Fruit fly (Drosophila melanogaster) whole organism, pupa: ENCODE measurements around the gene Ugt35D1.
A peak's percentile ranks its signal among the peaks of the same experiment; 100 is the strongest.

Source experiments
- CG10348 ChIP-seq: fragments of 200-800 bp; sonication (Bioruptor generic); IDR thresholded peaks from 2 replicates; pipeline ENCODE4 v1.3.6; 2022; ENCODE audit warnings: missing biosample characterization, missing genetic modification characterization
- CG12605 ChIP-seq: fragments of 200-800 bp; sonication (Bioruptor generic); IDR thresholded peaks from 2 replicates; pipeline ENCODE4 v1.3.6; 2022; ENCODE audit warnings: missing biosample characterization, missing genetic modification characterization
- CG13204 ChIP-seq: fragments of 200-800 bp; sonication (Bioruptor generic); optimal IDR thresholded peaks from 2 replicates; lab custom pipeline; 2018; ENCODE audit warnings: missing biosample characterization, mild to moderate bottlenecking, missing genetic modification characterization, moderate library complexity
- CG14655 ChIP-seq: fragments of 200-800 bp; sonication (Bioruptor generic); optimal IDR thresholded peaks from 3 replicates; lab custom pipeline; 2017; ENCODE audit warnings: mild to moderate bottlenecking, missing biosample characterization, missing genetic modification reagents, missing genetic modification characterization
- CG15710 ChIP-seq: fragments of 200-800 bp; sonication (Bioruptor generic); optimal IDR thresholded peaks from 2 replicates; lab custom pipeline; 2018; ENCODE audit warnings: missing biosample characterization, mild to moderate bottlenecking, missing genetic modification characterization, moderate library complexity
- CG17806 ChIP-seq: fragments of 200-800 bp; sonication (Bioruptor generic); optimal IDR thresholded peaks from 2 replicates; lab custom pipeline; 2018; ENCODE audit warnings: missing biosample characterization, mild to moderate bottlenecking, missing genetic modification characterization, moderate library complexity
- CG32121 ChIP-seq: fragments of 200-800 bp; sonication (Bioruptor generic); IDR thresholded peaks from 2 replicates; pipeline ENCODE4 v1.3.6; 2022; ENCODE audit warnings: missing biosample characterization, missing genetic modification characterization
- CG34367 ChIP-seq: fragments of 200-800 bp; sonication (Bioruptor generic); optimal IDR thresholded peaks from 2 replicates; lab custom pipeline; 2018; ENCODE audit warnings: missing biosample characterization, mild to moderate bottlenecking, missing genetic modification characterization
- CG4496 ChIP-seq: fragments of 200-800 bp; sonication (Bioruptor generic); IDR thresholded peaks from 3 replicates; pipeline ENCODE4 v1.3.6; 2022; ENCODE audit warnings: missing biosample characterization, missing genetic modification characterization
- CG8159 ChIP-seq: fragments of 200-800 bp; sonication (Bioruptor generic); optimal IDR thresholded peaks from 3 replicates; lab custom pipeline; 2018; ENCODE audit warnings: missing biosample characterization, mild to moderate bottlenecking, missing genetic modification characterization, moderate library complexity
- CG8301 ChIP-seq: fragments of 200-800 bp; sonication (Bioruptor generic); optimal IDR thresholded peaks from 2 replicates; lab custom pipeline; 2018; ENCODE audit warnings: missing biosample characterization, mild to moderate bottlenecking, missing genetic modification characterization
- CG9948 ChIP-seq: fragments of 200-800 bp; sonication (Bioruptor generic); optimal IDR thresholded peaks from 2 replicates; lab custom pipeline; 2018; ENCODE audit warnings: missing biosample characterization, mild to moderate bottlenecking, missing genetic modification characterization, moderate library complexity
- D1 ChIP-seq: fragments of 200-800 bp; sonication (Bioruptor generic); optimal IDR thresholded peaks from 2 replicates; lab custom pipeline; 2018; ENCODE audit warnings: missing biosample characterization, mild to moderate bottlenecking, missing genetic modification characterization, moderate library complexity
- EcR ChIP-seq: fragments of 200-800 bp; sonication (Bioruptor generic); optimal IDR thresholded peaks from 3 replicates; lab custom pipeline; 2019; ENCODE audit warnings: missing biosample characterization, missing genetic modification characterization, mild to moderate bottlenecking, moderate library complexity, missing genetic modification reagents
- Ets98B ChIP-seq: fragments of 200-800 bp; sonication (Bioruptor generic); IDR thresholded peaks from 2 replicates; pipeline ENCODE4 v1.3.6; 2022; ENCODE audit warnings: missing biosample characterization, missing genetic modification characterization
- Pif1A ChIP-seq: fragments of 200-800 bp; sonication (Bioruptor generic); optimal IDR thresholded peaks from 3 replicates; lab custom pipeline; 2016; ENCODE audit warnings: missing biosample characterization, missing genetic modification characterization
- Pif1B ChIP-seq: fragments of 200-800 bp; sonication (Bioruptor generic); optimal IDR thresholded peaks from 3 replicates; lab custom pipeline; 2016; ENCODE audit warnings: missing biosample characterization, missing genetic modification characterization
- Snoo ChIP-seq: fragments of 200-800 bp; sonication (Bioruptor generic); optimal IDR thresholded peaks from 3 replicates; lab custom pipeline; 2017; ENCODE audit warnings: missing biosample characterization, mild to moderate bottlenecking, missing genetic modification characterization, inconsistent platforms
- fd96Ca ChIP-seq: fragments of 200-800 bp; sonication (Bioruptor generic); IDR thresholded peaks from 3 replicates; pipeline ENCODE4 v1.3.6; 2022; ENCODE audit warnings: missing biosample characterization, missing genetic modification characterization
- gl ChIP-seq: fragments of 200-800 bp; sonication (Bioruptor generic); optimal IDR thresholded peaks from 2 replicates; lab custom pipeline; 2018; ENCODE audit warnings: missing biosample characterization, mild to moderate bottlenecking, missing genetic modification characterization
- rn ChIP-seq: fragments of 200-800 bp; sonication (Bioruptor generic); IDR thresholded peaks from 2 replicates; pipeline ENCODE4 v1.3.6; 2022; ENCODE audit warnings: missing biosample characterization, missing genetic modification characterization

The Ugt35D1 gene

dm6 chr3R:31369054-31369453 is 26.1 kb downstream of the Ugt35D1 start:
- TF ChIP-seq CG17806 (tag; lab: Kevin White, UChicago) (no peak), gl (tag; lab: Kevin White, UChicago) (no peak), rn (GFP tag; lab: Robert Waterston, UW) (no peak), CG8159 (tag; lab: Kevin White, UChicago) (no peak), EcR (GFP tag; lab: Kevin White, UChicago) (no peak), D1 (no peak), Pif1B (GFP tag; lab: Kevin White, UChicago) (no peak), CG12605 (GFP tag; lab: Robert Waterston, UW) (no peak), CG8301 (tag; lab: Kevin White, UChicago) (no peak), CG14655 (GFP tag; lab: Kevin White, UChicago) (no peak), CG32121 (GFP tag; lab: Robert Waterston, UW) (no peak), Ets98B (GFP tag; lab: Robert Waterston, UW) (no peak), CG15710 (tag; lab: Kevin White, UChicago) (no peak), Pif1A (GFP tag; lab: Kevin White, UChicago) (no peak), CG4496 (GFP tag; lab: Robert Waterston, UW) (no peak)

DNA sequence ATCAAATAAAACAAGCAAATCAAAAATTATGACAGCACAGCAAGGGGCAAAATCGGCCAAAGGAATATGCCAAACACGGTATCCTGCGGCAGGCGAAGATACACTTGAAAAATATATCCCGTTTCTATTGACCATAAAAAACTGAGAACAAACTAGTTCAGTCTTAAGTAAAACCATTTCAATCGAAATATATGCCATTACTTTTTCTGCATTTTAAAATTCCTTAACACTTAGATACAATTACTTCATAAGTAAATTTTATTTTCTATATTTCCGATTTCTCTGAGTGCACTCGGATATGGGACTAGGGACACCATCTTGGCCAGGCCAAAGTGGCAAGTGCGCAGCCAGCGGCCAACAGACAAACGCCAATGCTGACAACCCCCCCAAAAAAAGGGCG is 31.5 kb downstream of the Ugt35D1 start:
- TF ChIP-seq CG9948 (tag; lab: Kevin White, UChicago): no peak
- TF ChIP-seq CG14655 (GFP tag; lab: Kevin White, UChicago): no peak
- no peak for TF ChIP-seq CG8301 (tag; lab: Kevin White, UChicago)

DNA sequence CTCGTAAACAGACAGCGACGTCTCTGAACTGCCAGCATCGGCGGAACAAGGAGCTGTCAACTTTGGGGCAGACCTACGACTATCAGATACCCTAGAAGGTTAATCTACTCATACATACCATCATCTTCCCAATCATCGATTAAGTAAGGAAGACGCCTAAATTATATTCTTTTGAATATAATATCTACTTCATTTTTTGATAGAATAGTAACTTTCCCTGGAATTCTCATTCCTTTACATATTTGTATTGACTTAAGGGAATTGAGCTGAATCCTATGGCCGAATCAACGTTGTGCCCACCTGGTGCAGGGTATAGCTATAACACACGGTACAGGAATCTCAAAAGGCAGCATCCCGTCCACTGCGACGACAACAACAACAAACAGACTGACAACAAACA is 48.4 kb downstream of the Ugt35D1 start:
- TF ChIP-seq CG8301 (tag; lab: Kevin White, UChicago) (peak; percentile 46), Pif1B (GFP tag; lab: Kevin White, UChicago) (peak; percentile 49), Pif1A (GFP tag; lab: Kevin White, UChicago) (peak; percentile 30), CG14655 (GFP tag; lab: Kevin White, UChicago) (peak; percentile 62), CG17806 (tag; lab: Kevin White, UChicago) (peak; percentile 3), CG34367 (tag; lab: Kevin White, UChicago) (no peak), rn (GFP tag; lab: Robert Waterston, UW) (no peak), CG15710 (tag; lab: Kevin White, UChicago) (peak; percentile 5), CG8159 (tag; lab: Kevin White, UChicago) (peak; percentile 47), CG13204 (GFP tag; lab: Kevin White, UChicago) (no peak), CG9948 (tag; lab: Kevin White, UChicago) (peak; percentile 49)

DNA sequence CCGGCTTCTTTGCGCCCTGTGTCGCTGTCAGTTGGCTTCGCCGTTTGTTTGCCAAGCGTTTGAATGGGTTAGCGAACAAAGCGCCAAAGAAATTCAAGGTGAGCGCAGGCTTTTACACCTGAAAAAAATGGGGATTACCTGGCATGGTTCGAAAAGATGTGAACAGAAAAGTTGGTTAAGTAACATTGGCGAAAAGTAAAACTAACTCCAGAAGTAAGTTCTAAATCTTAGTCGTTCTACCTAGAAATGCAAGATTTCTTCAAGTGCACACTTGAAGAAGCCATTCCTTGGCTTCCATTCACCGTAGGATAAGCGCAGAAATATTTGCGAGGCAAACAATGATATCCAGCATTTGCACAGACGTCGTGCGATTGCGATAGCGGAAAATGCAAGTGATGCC is 49.5 kb downstream of the Ugt35D1 start:
- no peak for TF ChIP-seq rn (GFP tag; lab: Robert Waterston, UW)
- TF ChIP-seq CG32121 (GFP tag; lab: Robert Waterston, UW): no peak
- no peak for TF ChIP-seq Ets98B (GFP tag; lab: Robert Waterston, UW)
- TF ChIP-seq CG12605 (GFP tag; lab: Robert Waterston, UW): no peak
- TF ChIP-seq CG8301 (tag; lab: Kevin White, UChicago): peak; percentile 12
- peak; percentile 48 for TF ChIP-seq CG14655 (GFP tag; lab: Kevin White, UChicago)
- 0 out of 3 replicates have a peak, but pooled peaks have one; percentile 50 for TF ChIP-seq CG4496 (GFP tag; lab: Robert Waterston, UW)
- no peak for TF ChIP-seq gl (tag; lab: Kevin White, UChicago)
- TF ChIP-seq D1: no peak
- TF ChIP-seq Pif1A (GFP tag; lab: Kevin White, UChicago): peak; percentile 44
- peak; percentile 2 for TF ChIP-seq CG34367 (tag; lab: Kevin White, UChicago)
- TF ChIP-seq CG13204 (GFP tag; lab: Kevin White, UChicago): no peak
- no peak for TF ChIP-seq CG17806 (tag; lab: Kevin White, UChicago)
- TF ChIP-seq fd96Ca: 0 out of 3 replicates have a peak, but pooled peaks have one; percentile 35
- peak; percentile 29 for TF ChIP-seq CG15710 (tag; lab: Kevin White, UChicago)
- TF ChIP-seq Snoo (tag; lab: Kevin White, UChicago): no peak
- no peak for TF ChIP-seq CG9948 (tag; lab: Kevin White, UChicago)
- TF ChIP-seq CG10348 (GFP tag; lab: Robert Waterston, UW): no peak
- TF ChIP-seq CG8159 (tag; lab: Kevin White, UChicago): peak; percentile 11
- peak; percentile 25 for TF ChIP-seq Pif1B (GFP tag; lab: Kevin White, UChicago)
- TF ChIP-seq EcR (GFP tag; lab: Kevin White, UChicago): no peak
- TF ChIP-seq, all 21 proteins: peak for 9
